Fruit fly (Drosophila melanogaster): ENCODE data around the gene CG32987.

The CG32987 gene

dm6 chr2L:8860767-8861166 lies 2.8 kb upstream of the CG32987 start (continued):
- peak; percentile 43 for TF ChIP-seq pnt (GFP tag; optimal IDR thresholded peaks at IDR 0.05)
- TF ChIP-seq E2f2 (GFP tag; IDR thresholded peaks at IDR 0.05): peak; percentile 39; the same call in 1 of the 2 replicates
- TF ChIP-seq lmd (GFP tag; IDR thresholded peaks at IDR 0.05): peak; percentile 76
- TF ChIP-seq CG32772 (GFP tag; IDR thresholded peaks at IDR 0.05): peak; percentile 78
- TF ChIP-seq Chrac-16 (GFP tag; optimal IDR thresholded peaks at IDR 0.05): peak; percentile 45
- TF ChIP-seq Antp (GFP tag; optimal IDR thresholded peaks at IDR 0.05): peak; percentile 18
- no peak for TF ChIP-seq CG13123 (GFP tag; optimal IDR thresholded peaks at IDR 0.05)
- peak; percentile 82; the same call in 2 of the 3 replicates for TF ChIP-seq CG17361 (GFP tag; IDR thresholded peaks at IDR 0.05)
- TF ChIP-seq Ssrp (tag; optimal IDR thresholded peaks at IDR 0.05): peak; percentile 73
- peak; percentile 51 for TF ChIP-seq pum (GFP tag; optimal IDR thresholded peaks at IDR 0.05)
- TF ChIP-seq CG2678 (tag; optimal IDR thresholded peaks at IDR 0.05): peak; percentile 78
- no peak for TF ChIP-seq Scr (GFP tag; IDR thresholded peaks at IDR 0.05; ENCODE audit: partially characterized antibody)
- no peak for TF ChIP-seq insv (GFP tag; optimal IDR thresholded peaks at IDR 0.05)
- TF ChIP-seq emc (GFP tag; optimal IDR thresholded peaks at IDR 0.05): no peak
- TF ChIP-seq CG2889 (GFP tag; IDR thresholded peaks at IDR 0.05): peak; percentile 21; the same call in 1 of the 3 replicates
- no peak for TF ChIP-seq pfk (GFP tag; optimal IDR thresholded peaks at IDR 0.05)
- peak; percentile 48; the same call in 1 of the 2 replicates for TF ChIP-seq CG17612 (GFP tag; IDR thresholded peaks at IDR 0.05)
- TF ChIP-seq CG16863 (GFP tag; optimal IDR thresholded peaks at IDR 0.05): no peak
- TF ChIP-seq BEAF-32 (GFP tag; optimal IDR thresholded peaks at IDR 0.05): no peak
- TF ChIP-seq gt (GFP tag; IDR thresholded peaks at IDR 0.05): peak; percentile 54
- no peak for TF ChIP-seq Lpt (GFP tag; optimal IDR thresholded peaks at IDR 0.05)
- peak; percentile 67; the same call in 2 of the 3 replicates for TF ChIP-seq CG34422 (GFP tag; IDR thresholded peaks at IDR 0.05)
- TF ChIP-seq dati (GFP tag; IDR thresholded peaks at IDR 0.05): peak; percentile 45
- TF ChIP-seq CG8089 (GFP tag; optimal IDR thresholded peaks at IDR 0.05): no peak
- peak; percentile 65 for TF ChIP-seq CG33557 (GFP tag; optimal IDR thresholded peaks at IDR 0.05)
- TF ChIP-seq amos (GFP tag; IDR thresholded peaks at IDR 0.05; ENCODE audit: partially characterized antibody): no peak
- TF ChIP-seq CG13296 (GFP tag; optimal IDR thresholded peaks at IDR 0.05): peak; percentile 23
- TF ChIP-seq ewg (GFP tag; optimal IDR thresholded peaks at IDR 0.05): peak; percentile 51
- TF ChIP-seq CG3838 (GFP tag; optimal IDR thresholded peaks at IDR 0.05): no peak
- peak; percentile 77 for TF ChIP-seq lab (GFP tag; optimal IDR thresholded peaks at IDR 0.05)
- peak; percentile 58 for TF ChIP-seq CG14441 (GFP tag; IDR thresholded peaks at IDR 0.05)
- peak; percentile 81 for TF ChIP-seq tgo (GFP tag; IDR thresholded peaks at IDR 0.05)
- TF ChIP-seq ranshi (GFP tag; IDR thresholded peaks at IDR 0.05): peak; percentile 57
- TF ChIP-seq CG5180 (GFP tag; optimal IDR thresholded peaks at IDR 0.05): peak; percentile 40
- TF ChIP-seq CG32767 (GFP tag; IDR thresholded peaks at IDR 0.05): peak; percentile 29; the same call in 1 of the 2 replicates
- no peak for TF ChIP-seq CG16813 (GFP tag; IDR thresholded peaks at IDR 0.05; ENCODE audit: partially characterized antibody)
- TF ChIP-seq Nf-YB (GFP tag; optimal IDR thresholded peaks at IDR 0.05): peak; percentile 17
- peak; percentile 2 for TF ChIP-seq trh (GFP tag; optimal IDR thresholded peaks at IDR 0.05)
- peak; percentile 55 for TF ChIP-seq TFAM (GFP tag; optimal IDR thresholded peaks at IDR 0.05)
- no peak for TF ChIP-seq dm (GFP tag; optimal IDR thresholded peaks at IDR 0.05)
- TF ChIP-seq CG12744 (GFP tag; optimal IDR thresholded peaks at IDR 0.05): no peak
- TF ChIP-seq chn (GFP tag; optimal IDR thresholded peaks at IDR 0.05): peak; percentile 12
- TF ChIP-seq PHDP (tag; optimal IDR thresholded peaks at IDR 0.05): peak; percentile 56
- peak; percentile 9 for TF ChIP-seq CrebB (tag; optimal IDR thresholded peaks at IDR 0.05)
- TF ChIP-seq Ada2b (GFP tag; IDR thresholded peaks at IDR 0.05): peak; percentile 66
- no peak for TF ChIP-seq ato (GFP tag; IDR thresholded peaks at IDR 0.05; ENCODE audit: partially characterized antibody)
- peak; percentile 40; the same call in 1 of the 2 replicates for TF ChIP-seq danr (GFP tag; IDR thresholded peaks at IDR 0.05)
- TF ChIP-seq CG14965 (GFP tag; optimal IDR thresholded peaks at IDR 0.05; ENCODE audit: borderline replicate concordance): no peak
- TF ChIP-seq CG2120 (GFP tag; optimal IDR thresholded peaks at IDR 0.05): peak; percentile 13
- no peak for TF ChIP-seq HLH4C (GFP tag; IDR thresholded peaks at IDR 0.05; ENCODE audit: partially characterized antibody)
- TF ChIP-seq ro (GFP tag; IDR thresholded peaks at IDR 0.05): peak; percentile 58

All from whole organism, embryonic.